Worm (Caenorhabditis elegans) whole organism, L3 larva: ENCODE results near the gene mpk-1.
A peak's percentile ranks its signal among the peaks of the same experiment; 100 is the strongest.

Experiments
- ZK546.5 ChIP-seq: sonication (generic microtip); optimal IDR thresholded peaks from 2 replicates; lab custom pipeline; 2017; ENCODE audit warnings: missing biosample characterization, missing genetic modification characterization
- aly-2 ChIP-seq: fragments of 150-350 bp; optimal IDR thresholded peaks from 2 replicates; lab custom pipeline; 2014; ENCODE audit warnings: missing biosample characterization, missing genetic modification characterization
- ama-1 ChIP-seq: fragments of 150-350 bp; optimal IDR thresholded peaks from 2 replicates; lab custom pipeline; 2018
- ceh-16 ChIP-seq: sonication (generic microtip); optimal IDR thresholded peaks from 2 replicates; lab custom pipeline; 2017; ENCODE audit warnings: missing biosample characterization, missing genetic modification characterization
- ceh-28 ChIP-seq: fragments of 150-350 bp; optimal IDR thresholded peaks from 2 replicates; lab custom pipeline; 2014; ENCODE audit warnings: missing biosample characterization, missing genetic modification reagents, missing genetic modification characterization
- ceh-82 ChIP-seq: fragments of 150-350 bp; optimal IDR thresholded peaks from 2 replicates; lab custom pipeline; 2014; ENCODE audit warnings: missing biosample characterization, missing genetic modification characterization
- daf-12 ChIP-seq: fragments of 150-350 bp; optimal IDR thresholded peaks from 2 replicates; lab custom pipeline; 2014; ENCODE audit warnings: missing biosample characterization, missing genetic modification reagents, missing genetic modification characterization
- egl-27 ChIP-seq: sonication (generic microtip); optimal IDR thresholded peaks from 4 replicates; lab custom pipeline; 2017; ENCODE audit warnings: missing biosample characterization, missing genetic modification reagents, missing genetic modification characterization
- elt-2 ChIP-seq: sonication (generic microtip); optimal IDR thresholded peaks from 2 replicates; lab custom pipeline; 2016; ENCODE audit warnings: missing genetic modification reagents, mild to moderate bottlenecking, missing genetic modification characterization, missing compliant biosample characterization
- elt-3 ChIP-seq, 3 experiments: fragments of 150-350 bp in 1 of 3; sonication (generic microtip) in 2 of 3; optimal IDR thresholded peaks; 2 replicates in 2 of 3; 4 replicates in 1 of 3; lab custom pipeline; 2014 to 2017; ENCODE audit warnings: missing biosample characterization in 3 of 3, missing genetic modification characterization in 3 of 3
- fkh-10 ChIP-seq: sonication (generic microtip); optimal IDR thresholded peaks from 2 replicates; lab custom pipeline; 2017; ENCODE audit warnings: missing biosample characterization, missing genetic modification reagents, missing genetic modification characterization
- fkh-2 ChIP-seq: fragments of 150-350 bp; optimal IDR thresholded peaks from 2 replicates; lab custom pipeline; 2014; ENCODE audit warnings: missing biosample characterization, missing genetic modification reagents, missing genetic modification characterization
- fos-1 ChIP-seq: fragments of 150-350 bp; optimal IDR thresholded peaks from 2 replicates; lab custom pipeline; 2014; ENCODE audit warnings: missing biosample characterization, missing genetic modification characterization
- hmg-11 ChIP-seq: sonication (generic microtip); optimal IDR thresholded peaks from 2 replicates; lab custom pipeline; 2016; ENCODE audit warnings: missing genetic modification characterization, missing compliant biosample characterization
- jun-1 ChIP-seq: fragments of 150-350 bp; optimal IDR thresholded peaks from 2 replicates; lab custom pipeline; 2014; ENCODE audit warnings: missing biosample characterization, missing genetic modification reagents, missing genetic modification characterization
- lin-15B ChIP-seq: fragments of 150-350 bp; optimal IDR thresholded peaks from 2 replicates; lab custom pipeline; 2014; ENCODE audit warnings: missing biosample characterization, missing genetic modification characterization
- lin-39 ChIP-seq: fragments of 150-350 bp; optimal IDR thresholded peaks from 2 replicates; lab custom pipeline; 2018; ENCODE audit warnings: missing biosample characterization, missing genetic modification reagents, missing genetic modification characterization
- lsy-12 ChIP-seq: sonication (generic microtip); optimal IDR thresholded peaks from 2 replicates; lab custom pipeline; 2016; ENCODE audit warnings: mild to moderate bottlenecking, missing genetic modification characterization, missing compliant biosample characterization
- mdl-1 ChIP-seq: fragments of 150-350 bp; optimal IDR thresholded peaks from 2 replicates; lab custom pipeline; 2014; ENCODE audit warnings: missing biosample characterization, missing genetic modification characterization
- mml-1 ChIP-seq: fragments of 150-350 bp; sonication (generic microtip); optimal IDR thresholded peaks from 3 replicates; lab custom pipeline; 2014; ENCODE audit warnings: missing biosample characterization, missing genetic modification characterization
- nfya-1 ChIP-seq: sonication (generic microtip); optimal IDR thresholded peaks from 2 replicates; lab custom pipeline; 2017; ENCODE audit warnings: missing genetic modification characterization, mild to moderate bottlenecking, missing compliant biosample characterization, antibody characterized with exemption, moderate library complexity; ENCODE audit not compliant: insufficient read depth
- nhr-11 ChIP-seq: fragments of 150-350 bp; optimal IDR thresholded peaks from 2 replicates; lab custom pipeline; 2014; ENCODE audit warnings: missing biosample characterization, missing genetic modification characterization
- nhr-12 ChIP-seq: fragments of 150-350 bp; optimal IDR thresholded peaks from 2 replicates; lab custom pipeline; 2014; ENCODE audit warnings: missing biosample characterization, missing genetic modification characterization
- nhr-237 ChIP-seq: fragments of 150-350 bp; optimal IDR thresholded peaks from 2 replicates; lab custom pipeline; 2014; ENCODE audit warnings: missing biosample characterization, missing genetic modification characterization
- nhr-77 ChIP-seq: fragments of 150-350 bp; optimal IDR thresholded peaks from 2 replicates; lab custom pipeline; 2014; ENCODE audit warnings: missing biosample characterization, missing genetic modification characterization
- pha-4 ChIP-seq: fragments of 150-350 bp; optimal IDR thresholded peaks from 2 replicates; lab custom pipeline; 2014; ENCODE audit warnings: missing biosample characterization, missing genetic modification reagents, missing genetic modification characterization
- pqm-1 ChIP-seq: fragments of 150-350 bp; optimal IDR thresholded peaks from 2 replicates; lab custom pipeline; 2017; ENCODE audit warnings: missing biosample characterization, missing genetic modification characterization, inconsistent platforms
- sea-2 ChIP-seq: fragments of 150-350 bp; sonication (generic microtip); optimal IDR thresholded peaks from 4 replicates; lab custom pipeline; 2014; ENCODE audit warnings: missing biosample characterization, missing genetic modification reagents, missing genetic modification characterization
- snpc-4 ChIP-seq: fragments of 150-350 bp; optimal IDR thresholded peaks from 2 replicates; lab custom pipeline; 2014; ENCODE audit warnings: missing biosample characterization, missing genetic modification characterization
- tbx-2 ChIP-seq: sonication (generic microtip); optimal IDR thresholded peaks from 2 replicates; lab custom pipeline; 2016; ENCODE audit warnings: mild to moderate bottlenecking, missing genetic modification characterization, missing compliant biosample characterization
- ztf-11 ChIP-seq: fragments of 150-350 bp; optimal IDR thresholded peaks from 2 replicates; lab custom pipeline; 2014; ENCODE audit warnings: missing biosample characterization, missing genetic modification characterization

The mpk-1 gene

DNA sequence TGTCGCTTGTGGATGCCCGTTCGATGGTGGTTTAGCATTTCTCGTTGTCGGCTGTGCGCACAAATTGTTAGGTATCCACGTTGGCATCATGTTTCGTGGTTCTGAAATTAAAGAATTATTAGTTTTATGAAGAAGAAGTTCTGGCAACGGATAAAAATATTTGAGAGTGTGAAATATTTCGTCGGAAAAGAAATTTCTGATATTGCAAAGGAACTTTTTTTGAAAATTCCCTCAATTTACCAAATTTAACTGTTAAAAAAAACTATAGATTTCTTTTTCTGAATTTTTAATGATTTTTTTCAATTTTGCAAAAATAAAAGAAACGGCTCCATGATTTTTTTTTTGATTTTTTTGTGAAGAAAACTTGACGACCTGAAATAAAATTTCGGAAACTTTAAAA is at the start of gene mpk-1:
Gene mpk-1 (minus strand): TSS at position 101 of the 400 bp plus-strand sequence.
- TF ChIP-seq snpc-4 (tag; lab: Kevin White, UChicago) (no peak), mml-1 (tag; lab: Kevin White, UChicago) (no peak), sea-2 (GFP tag; lab: Kevin White, UChicago) (no peak), lsy-12 (tag; lab: Kevin White, UChicago) (no peak), ztf-11 (tag; lab: Kevin White, UChicago) (no peak), fkh-2 (tag; lab: Kevin White, UChicago) (no peak), daf-12 (tag; lab: Kevin White, UChicago) (no peak), ceh-16 (tag; lab: Kevin White, UChicago) (no peak), mdl-1 (no peak), ZK546.5 (tag; lab: Kevin White, UChicago) (no peak), ceh-82 (tag; lab: Kevin White, UChicago) (no peak), ama-1 (lab: Kevin White, UChicago) (no peak), elt-3 (tag; optimal IDR thresholded peaks at IDR 0.05; lab: Kevin White, UChicago) (no peak), hmg-11 (tag; lab: Kevin White, UChicago) (no peak), elt-2 (tag; lab: Kevin White, UChicago) (no peak), nhr-77 (tag; lab: Kevin White, UChicago) (no peak)

DNA sequence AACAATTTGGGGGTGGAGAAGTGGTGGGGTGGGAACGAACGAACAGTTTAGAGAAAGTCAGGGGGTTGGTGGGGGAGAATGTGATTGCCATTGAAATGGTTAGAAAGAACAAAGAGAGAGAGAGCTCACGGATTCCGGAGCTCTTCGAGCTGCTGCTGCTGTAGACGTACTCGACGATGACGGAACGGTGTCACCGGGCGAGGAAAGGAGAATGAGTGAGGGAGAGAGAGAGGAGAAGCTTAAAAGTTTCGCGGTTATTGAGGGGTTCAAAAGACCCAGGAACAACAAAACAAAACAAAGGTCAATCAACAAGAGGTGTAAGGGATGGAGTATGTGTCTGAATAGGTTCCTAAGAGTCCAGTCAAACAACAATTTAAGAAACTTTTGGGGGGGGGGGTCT is 48.4 kb upstream of the mpk-1 start:
- TF ChIP-seq aly-2, result no peak
- no peak for TF ChIP-seq jun-1 (tag; lab: Kevin White, UChicago)

DNA sequence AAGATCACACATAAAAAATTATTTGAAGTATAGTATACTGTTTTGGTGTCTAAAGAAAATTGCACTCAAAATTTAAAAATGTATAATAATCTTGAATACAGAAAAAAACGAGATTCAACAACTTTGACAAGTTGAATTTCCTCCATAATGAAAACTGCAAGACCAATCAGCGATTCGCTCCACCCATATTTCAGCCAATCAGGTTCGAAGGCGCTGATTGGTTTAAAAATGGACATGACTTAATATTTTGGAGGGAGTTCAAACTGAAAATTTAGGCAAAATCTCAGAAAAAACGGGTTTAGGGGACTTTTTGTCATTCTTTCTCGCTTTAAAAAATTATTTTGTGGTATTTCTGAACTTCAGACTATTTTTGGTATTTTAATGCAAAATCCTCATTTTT is 47.8 kb upstream of the mpk-1 start:
- TF ChIP-seq nhr-237 (tag; lab: Kevin White, UChicago) (no peak), nhr-11 (no peak), lin-39 (tag; lab: Kevin White, UChicago) (no peak), lin-15B (tag; lab: Kevin White, UChicago) (peak; percentile 17), nfya-1 (peak; percentile 98)

DNA sequence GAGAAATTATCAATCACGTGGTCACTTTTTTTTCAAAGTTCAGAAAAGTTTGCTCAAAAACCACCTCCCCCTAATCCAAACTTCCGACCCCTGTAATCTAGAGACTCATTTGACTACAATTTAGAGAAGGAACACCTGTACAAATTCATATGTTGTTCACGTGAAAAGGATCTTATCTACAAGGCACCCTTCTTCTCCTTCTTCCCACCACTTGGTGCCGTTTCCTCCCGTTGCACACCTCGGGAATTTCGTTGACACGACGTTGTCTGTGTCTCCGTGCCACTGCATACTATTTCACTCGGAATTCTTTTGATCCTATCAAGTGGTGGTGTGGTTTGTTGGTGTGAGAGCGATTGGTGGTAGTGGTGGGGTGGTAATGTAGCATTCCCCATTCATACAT is 46.6 kb upstream of the mpk-1 start:
- TF ChIP-seq egl-27 (tag; lab: Kevin White, UChicago) (no peak), mml-1 (tag; lab: Kevin White, UChicago) (peak; percentile 27)

DNA sequence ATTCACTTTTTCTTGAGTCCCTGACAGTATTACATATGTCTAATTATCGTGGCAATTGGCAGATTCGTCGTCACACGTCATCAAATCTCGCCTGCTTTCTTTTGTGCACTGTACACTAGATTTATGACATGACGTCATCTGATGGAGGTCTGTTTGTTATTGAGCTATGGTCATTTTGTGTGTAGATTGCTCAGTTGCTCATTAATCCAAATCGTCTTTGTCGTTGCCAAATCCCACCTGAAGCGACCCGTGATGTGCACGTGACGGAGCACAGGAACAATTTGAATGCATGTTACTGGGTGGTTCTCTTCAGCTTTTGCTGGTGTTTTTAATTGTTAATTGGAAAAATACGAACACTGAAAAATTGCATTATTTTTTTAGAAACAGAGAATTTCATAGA is 45.0 kb upstream of the mpk-1 start:
- TF ChIP-seq hmg-11 (tag; lab: Kevin White, UChicago) (no peak), mml-1 (tag; lab: Kevin White, UChicago) (peak; percentile 43)
- TF ChIP-seq, all 47 proteins: peak for 1

DNA sequence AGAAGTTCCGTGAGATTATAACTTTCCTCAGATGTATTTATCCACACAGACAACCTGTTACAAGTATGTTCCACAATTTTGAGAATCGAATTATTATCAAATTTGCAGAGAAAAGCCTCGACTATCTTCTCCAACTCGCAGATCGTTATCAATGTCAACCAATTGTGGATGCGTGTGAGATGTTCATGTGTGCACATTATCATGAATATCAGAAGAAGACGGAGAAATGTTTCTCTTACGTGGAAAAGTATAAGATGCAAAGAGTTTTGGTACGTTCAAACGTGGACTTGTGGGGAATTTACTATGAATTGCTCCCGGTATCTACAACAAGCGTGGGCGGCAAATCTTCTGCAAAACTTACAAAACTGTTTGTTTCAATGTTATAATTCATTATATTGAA is 43.2 kb upstream of the mpk-1 start:
- TF ChIP-seq ceh-16 (tag; lab: Kevin White, UChicago) (no peak), tbx-2 (tag; lab: Kevin White, UChicago) (no peak), jun-1 (tag; lab: Kevin White, UChicago) (no peak), nhr-11 (no peak), nhr-12 (no peak), egl-27 (tag; lab: Kevin White, UChicago) (no peak), ceh-28 (no peak), ZK546.5 (tag; lab: Kevin White, UChicago) (no peak), fos-1 (tag; lab: Kevin White, UChicago) (no peak), mml-1 (tag; lab: Kevin White, UChicago) (no peak), fkh-10 (GFP tag; lab: Kevin White, UChicago) (no peak), pha-4 (tag; lab: Kevin White, UChicago) (no peak), ama-1 (lab: Kevin White, UChicago) (no peak), pqm-1 (tag; lab: Kevin White, UChicago) (no peak), lin-39 (tag; lab: Kevin White, UChicago) (no peak), daf-12 (tag; lab: Kevin White, UChicago) (no peak)
- TF ChIP-seq, all 47 proteins: peak for 0
